Worm (Caenorhabditis elegans): ENCODE data around the gene bre-2.

Gene bre-2

DNA sequence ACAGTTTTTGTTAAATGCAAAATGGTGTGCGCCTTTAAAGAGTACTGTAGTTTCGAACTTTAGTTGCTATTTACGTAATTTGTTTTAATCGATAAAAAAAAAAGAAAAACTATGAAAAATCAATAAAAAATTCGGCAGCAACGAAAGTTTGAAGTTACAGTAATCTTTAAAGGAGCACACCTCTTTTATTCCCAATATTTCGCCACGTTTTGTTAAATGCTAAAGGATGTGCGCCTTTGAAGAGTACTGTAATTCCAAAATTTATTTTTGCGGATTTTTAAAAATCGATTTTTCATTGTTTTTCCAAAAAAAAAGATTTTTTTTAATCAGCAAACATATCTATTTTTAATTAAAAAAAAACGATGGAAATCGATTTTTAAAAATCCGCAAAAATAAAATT is 34.3 kb upstream of the bre-2 start:
- no peak for TF ChIP-seq sem-4 (tag; optimal IDR thresholded peaks at IDR 0.05)
- no peak for TF ChIP-seq ztf-1 (GFP tag; conservative IDR thresholded peaks at IDR 0.05)
- no peak for TF ChIP-seq nhr-23 (tag; optimal IDR thresholded peaks at IDR 0.05)
- TF ChIP-seq alr-1 (tag; optimal IDR thresholded peaks at IDR 0.05), result no peak
- TF ChIP-seq nhr-21 (tag; optimal IDR thresholded peaks at IDR 0.05), result no peak
- TF ChIP-seq Y55F3AM.14 (GFP tag; optimal IDR thresholded peaks at IDR 0.05), result no peak
- no peak for TF ChIP-seq nhr-77 (tag; optimal IDR thresholded peaks at IDR 0.05)
- TF ChIP-seq zag-1 (tag; optimal IDR thresholded peaks at IDR 0.05), result no peak
- no peak for TF ChIP-seq C34F6.9 (tag; optimal IDR thresholded peaks at IDR 0.05)
- TF ChIP-seq peb-1 (tag; optimal IDR thresholded peaks at IDR 0.05), result no peak
- TF ChIP-seq nhr-12 (tag; optimal IDR thresholded peaks at IDR 0.05), result no peak
- no peak for TF ChIP-seq aly-2 (tag; optimal IDR thresholded peaks at IDR 0.05)
- TF ChIP-seq elt-1 (tag; optimal IDR thresholded peaks at IDR 0.05), result no peak

DNA sequence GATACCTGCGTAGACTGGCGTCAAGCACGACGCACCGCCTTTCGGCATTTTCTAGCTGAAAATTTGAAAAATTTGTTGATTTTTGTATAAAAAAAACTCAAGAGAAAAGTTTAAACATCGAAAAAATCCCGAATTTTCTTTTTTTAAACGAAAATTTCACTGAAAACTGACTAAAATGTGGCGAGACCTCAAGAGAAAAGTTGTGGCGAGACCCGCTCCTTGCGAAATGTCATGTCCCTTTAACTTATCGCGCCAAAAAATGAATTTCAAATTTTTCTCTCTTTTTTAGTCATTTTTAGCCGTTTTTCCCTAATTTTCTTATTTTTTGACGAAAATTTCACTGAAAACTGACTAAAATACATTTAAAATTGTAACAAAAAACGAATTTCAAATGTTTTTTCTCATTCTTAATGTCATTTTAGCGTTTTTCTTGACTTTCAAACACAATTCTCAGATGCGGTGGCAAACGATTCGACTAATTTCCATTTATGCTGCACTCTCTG is 30.1 kb upstream of the bre-2 start, which contains the start of the genes snpc-1.2 and Y39E4B.5:
TSS of gene snpc-1.2 (minus strand) at position 78 of the 503 bp plus-strand sequence.
TSS of gene Y39E4B.5 (plus strand) at position 453 of the 503 bp plus-strand sequence.
- TF ChIP-seq ztf-4 (tag; optimal IDR thresholded peaks at IDR 0.05) (no peak), ZK546.5 (tag; optimal IDR thresholded peaks at IDR 0.05) (no peak), elt-1 (tag; optimal IDR thresholded peaks at IDR 0.05) (no peak), ztf-1 (GFP tag; conservative IDR thresholded peaks at IDR 0.05) (no peak), nhr-12 (tag; optimal IDR thresholded peaks at IDR 0.05) (no peak)

DNA sequence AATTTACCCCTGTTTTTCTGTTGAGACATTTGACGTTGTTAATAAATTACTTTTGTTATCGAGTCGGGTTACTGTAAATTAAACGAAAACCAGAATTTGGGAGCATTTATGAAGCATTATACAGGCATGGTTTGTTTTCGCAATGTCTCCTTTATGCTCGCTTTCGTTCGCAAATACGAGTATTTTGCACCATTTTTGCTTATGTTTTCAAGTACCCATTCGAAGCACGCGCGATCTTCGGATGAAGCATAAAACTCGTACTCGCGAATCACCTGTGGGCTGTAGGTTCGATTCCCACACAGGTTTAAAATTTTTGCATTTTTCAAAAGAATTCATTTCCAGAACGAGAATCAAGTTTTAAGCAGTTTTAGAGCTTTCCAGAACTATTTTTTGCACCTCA is 25.5 kb upstream of the bre-2 start:
- no peak for TF ChIP-seq mab-5 (tag; optimal IDR thresholded peaks at IDR 0.05)
- TF ChIP-seq lin-11 (tag; optimal IDR thresholded peaks at IDR 0.05), result no peak
- TF ChIP-seq elt-3 (tag; optimal IDR thresholded peaks at IDR 0.05), result no peak
- no peak for TF ChIP-seq alr-1 (tag; optimal IDR thresholded peaks at IDR 0.05)
- no peak for TF ChIP-seq nhr-129 (tag; optimal IDR thresholded peaks at IDR 0.05)
- no peak for TF ChIP-seq nhr-6 (tag; optimal IDR thresholded peaks at IDR 0.05)
- no peak for TF ChIP-seq dmd-4 (tag; optimal IDR thresholded peaks at IDR 0.05)
- TF ChIP-seq ZK546.5 (tag; optimal IDR thresholded peaks at IDR 0.05), result no peak
- no peak for TF ChIP-seq nhr-12 (tag; optimal IDR thresholded peaks at IDR 0.05)
- no peak for TF ChIP-seq ztf-4 (tag; optimal IDR thresholded peaks at IDR 0.05)
- TF ChIP-seq sma-9 (GFP tag; optimal IDR thresholded peaks at IDR 0.05), result no peak
- TF ChIP-seq sma-9 (tag; optimal IDR thresholded peaks at IDR 0.05), result no peak
- TF ChIP-seq nhr-10 (tag; optimal IDR thresholded peaks at IDR 0.05), result no peak
- TF ChIP-seq skn-1 (tag; optimal IDR thresholded peaks at IDR 0.05), result no peak
- TF ChIP-seq unc-55 (GFP tag; optimal IDR thresholded peaks at IDR 0.05), result no peak
- TF ChIP-seq elt-1 (tag; optimal IDR thresholded peaks at IDR 0.05), result no peak
- TF ChIP-seq mbf-1 (tag; optimal IDR thresholded peaks at IDR 0.05), result no peak
- no peak for TF ChIP-seq ama-1 (optimal IDR thresholded peaks at IDR 0.05)

DNA sequence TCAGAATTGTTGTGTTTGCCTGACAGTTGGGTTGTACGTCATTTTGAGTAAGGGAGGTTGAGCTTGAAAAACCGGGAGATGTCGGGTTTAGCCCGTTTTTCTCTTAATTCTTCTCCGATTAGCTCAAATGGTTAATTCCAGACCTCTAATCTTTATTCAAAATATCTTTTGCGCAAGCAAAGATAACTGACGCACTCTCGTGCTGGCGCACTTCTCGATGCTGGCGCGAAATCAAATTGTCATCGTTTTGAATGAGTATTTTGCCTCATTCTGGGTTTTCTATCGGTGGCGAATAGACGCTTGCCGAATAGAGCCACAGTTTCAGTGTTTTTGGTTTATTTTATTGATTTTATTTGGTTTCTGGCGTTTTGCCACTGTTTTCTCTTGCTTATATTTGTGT is 21.2 kb upstream of the bre-2 start:
- TF ChIP-seq ama-1 (optimal IDR thresholded peaks at IDR 0.05) (no peak), ztf-4 (tag; optimal IDR thresholded peaks at IDR 0.05) (no peak), nhr-129 (tag; optimal IDR thresholded peaks at IDR 0.05) (no peak), ZK546.5 (tag; optimal IDR thresholded peaks at IDR 0.05) (no peak), unc-55 (GFP tag; optimal IDR thresholded peaks at IDR 0.05) (peak; percentile 2), gmeb-1 (tag; optimal IDR thresholded peaks at IDR 0.05) (peak; percentile 17), aly-2 (tag; optimal IDR thresholded peaks at IDR 0.05) (no peak), unc-62 (GFP tag; optimal IDR thresholded peaks at IDR 0.05) (no peak)

DNA sequence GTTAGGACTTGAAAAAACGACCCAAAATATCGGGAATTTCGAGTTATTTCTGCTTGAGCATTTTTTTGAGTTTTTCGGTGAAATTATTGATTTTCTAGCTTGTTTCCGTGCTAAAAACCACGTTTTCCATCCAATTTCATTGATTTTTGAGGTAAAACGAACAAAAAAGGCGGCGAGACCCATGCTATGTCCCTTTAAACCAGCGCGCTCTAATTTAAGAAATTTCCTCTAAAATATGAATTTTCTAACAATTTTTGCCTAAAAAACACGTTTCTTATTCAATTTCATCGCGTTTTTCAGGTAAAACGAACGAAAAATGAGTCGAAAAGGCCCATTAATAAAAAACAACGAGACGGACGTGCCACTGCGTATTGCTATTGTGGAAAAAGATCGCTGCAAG is 14.1 kb upstream of the bre-2 start, which contains the start of gene abce-1:
TSS of gene abce-1 (plus strand) at position 301 of the 400 bp plus-strand sequence.
- TF ChIP-seq skn-1 (tag; optimal IDR thresholded peaks at IDR 0.05), result no peak
- TF ChIP-seq aly-2 (tag; optimal IDR thresholded peaks at IDR 0.05), result no peak
- no peak for TF ChIP-seq nhr-129 (tag; optimal IDR thresholded peaks at IDR 0.05)
- no peak for TF ChIP-seq mdl-1 (tag; optimal IDR thresholded peaks at IDR 0.05)
- TF ChIP-seq sma-3 (GFP tag; optimal IDR thresholded peaks at IDR 0.05), result no peak
- no peak for TF ChIP-seq nhr-12 (tag; optimal IDR thresholded peaks at IDR 0.05)
- no peak for TF ChIP-seq nhr-25 (tag; optimal IDR thresholded peaks at IDR 0.05)
- TF ChIP-seq ztf-1 (GFP tag; conservative IDR thresholded peaks at IDR 0.05), result no peak
- TF ChIP-seq F13H6.1 (tag; optimal IDR thresholded peaks at IDR 0.05), result no peak

Data from whole organism, L2 larva.